Fruit fly (Drosophila melanogaster) whole organism: Measurements from ENCODE around the gene CG33483.

ENCODE experiments used
- CG8478 ChIP-seq: fragments of >200 bp; optimal IDR thresholded peaks from 2 replicates; lab custom pipeline; 2018; ENCODE audit warnings: inconsistent platforms
- Dll ChIP-seq: fragments of >200 bp; optimal IDR thresholded peaks from 2 replicates; lab custom pipeline; 2017
- EcR ChIP-seq, 2 experiments: fragments of >200 bp; optimal IDR thresholded peaks; 2 replicates each; lab custom pipeline; 2017; ENCODE audit warnings: missing biosample characterization in 2 of 2, missing genetic modification characterization in 2 of 2, missing genetic modification reagents in 2 of 2
- pan ChIP-seq: fragments of >200 bp; optimal IDR thresholded peaks from 2 replicates; lab custom pipeline; 2017
- usp ChIP-seq: fragments of >200 bp; optimal IDR thresholded peaks from 2 replicates; lab custom pipeline; 2017; ENCODE audit warnings: missing biosample characterization, missing genetic modification characterization, mixed read lengths

- no peak for TF ChIP-seq usp (GFP tag; lab: Kevin White, UChicago)
- no peak for TF ChIP-seq CG8478
- TF ChIP-seq pan, result no peak
- no peak for TF ChIP-seq EcR (GFP tag; optimal IDR thresholded peaks at IDR 0.05; lab: Kevin White, UChicago)
- TF ChIP-seq Dll (lab: Kevin White, UChicago), result no peak
Measured at dm6 chr3R:30862471-30862870, 39.5 kb downstream of the CG33483 start.
